Worm (Caenorhabditis elegans) whole organism, L4/young adult: ENCODE data around the gene nprl-2.
A peak's percentile ranks its signal among the peaks of the same experiment; 100 is the strongest.
"Not testable (repeated sequence)": the region's sequence is repeated elsewhere in the genome, so short reads cannot be mapped to it uniquely, and the experiment has no call there.

Source experiments
- W03F9.2 ChIP-seq: fragments of 150-350 bp; optimal IDR thresholded peaks from 2 replicates; lab custom pipeline; 2014; ENCODE audit warnings: missing biosample characterization, missing genetic modification characterization
- dao-5 ChIP-seq: sonication (generic microtip); optimal IDR thresholded peaks from 2 replicates; lab custom pipeline; 2016; ENCODE audit warnings: missing genotype, missing genetic modification characterization, moderate library complexity, missing compliant biosample characterization
- him-1 ChIP-seq: sonication (generic microtip); optimal IDR thresholded peaks from 2 replicates; lab custom pipeline; 2016; ENCODE audit warnings: missing genotype, missing genetic modification reagents, missing genetic modification characterization, missing compliant biosample characterization

nprl-2 gene

ce11 chrIV:7542485-7543001, 14.1 kb upstream of the nprl-2 start, which contains the start of gene R05G6.10:
TSS of gene R05G6.10 (minus strand) at chrIV:7542535.
- TF ChIP-seq dao-5 (tag; lab: Kevin White, UChicago), result no peak
- TF ChIP-seq him-1 (tag; lab: Kevin White, UChicago), result no peak
- TF ChIP-seq W03F9.2, result no peak

ce11 chrIV:7543662-7544061, 13.0 kb upstream of the nprl-2 start:
- TF ChIP-seq dao-5 (tag; lab: Kevin White, UChicago) (no peak), W03F9.2 (no peak), him-1 (tag; lab: Kevin White, UChicago) (no peak)

ce11 chrIV:7547843-7548578, 8.6 kb upstream of the nprl-2 start, which contains the start of the genes cdd-2 and oef-1:
TSS of gene cdd-2 (minus strand) at chrIV:7547893.
TSS of gene oef-1 (plus strand) at chrIV:7548417.
- TF ChIP-seq dao-5 (tag; lab: Kevin White, UChicago) (no peak), W03F9.2 (no peak), him-1 (tag; lab: Kevin White, UChicago) (no peak)

ce11 chrIV:7549844-7550243, 6.8 kb upstream of the nprl-2 start:
- TF ChIP-seq dao-5 (tag; lab: Kevin White, UChicago) (no peak), him-1 (tag; lab: Kevin White, UChicago) (no peak), W03F9.2 (peak; percentile 9)

ce11 chrIV:7550445-7550844, 6.2 kb upstream of the nprl-2 start, which contains the start of gene pam-1:
TSS of gene pam-1 (minus strand) at chrIV:7550812.
- TF ChIP-seq dao-5 (tag; lab: Kevin White, UChicago), result no peak
- TF ChIP-seq W03F9.2, result no peak

- TF ChIP-seq W03F9.2, result no peak
- TF ChIP-seq him-1 (tag; lab: Kevin White, UChicago), result no peak
- TF ChIP-seq dao-5 (tag; lab: Kevin White, UChicago), result no peak
Observed at ce11 chrIV:7551254-7551653, 5.4 kb upstream of the nprl-2 start.

- TF ChIP-seq him-1 (tag; lab: Kevin White, UChicago) (no peak), dao-5 (tag; lab: Kevin White, UChicago) (no peak), W03F9.2 (no peak)
Observed at ce11 chrIV:7552100-7552499, 4.5 kb upstream of the nprl-2 start.

- TF ChIP-seq W03F9.2, result peak; percentile 52
- TF ChIP-seq him-1 (tag; lab: Kevin White, UChicago), result no peak
Observed at ce11 chrIV:7552958-7553553, 3.6 kb upstream of the nprl-2 start, which contains the start of gene dif-1. TSS of gene dif-1 (minus strand) at chrIV:7553008.

ce11 chrIV:7554351-7554750, 2.3 kb upstream of the nprl-2 start, which contains the start of gene F49E8.6:
TSS of gene F49E8.6 (minus strand) at chrIV:7554667.
- no peak for TF ChIP-seq dao-5 (tag; lab: Kevin White, UChicago)

- no peak for TF ChIP-seq W03F9.2
- TF ChIP-seq dao-5 (tag; lab: Kevin White, UChicago), result no peak
- no peak for TF ChIP-seq him-1 (tag; lab: Kevin White, UChicago)
Observed at ce11 chrIV:7558653-7559052, 2.0 kb downstream of the nprl-2 start.

- TF ChIP-seq dao-5 (tag; lab: Kevin White, UChicago) (no peak), him-1 (tag; lab: Kevin White, UChicago) (no peak), W03F9.2 (no peak)
Observed at ce11 chrIV:7559237-7559636, 2.6 kb downstream of the nprl-2 start.

ce11 chrIV:7561614-7562142, 5.1 kb downstream of the nprl-2 start, which contains the start of gene ima-3:
TSS of gene ima-3 (minus strand) at chrIV:7561664.
- no peak for TF ChIP-seq dao-5 (tag; lab: Kevin White, UChicago)
- no peak for TF ChIP-seq him-1 (tag; lab: Kevin White, UChicago)
- peak; percentile 27 for TF ChIP-seq W03F9.2

- TF ChIP-seq dao-5 (tag; lab: Kevin White, UChicago); him-1 (tag; lab: Kevin White, UChicago); W03F9.2: not testable (repeated sequence)
Observed at ce11 chrIV:7563850-7564249, 7.2 kb downstream of the nprl-2 start, which contains the start of gene F32E10.9. TSS of gene F32E10.9 (minus strand) at chrIV:7563950.

- TF ChIP-seq dao-5 (tag; lab: Kevin White, UChicago), result no peak
- no peak for TF ChIP-seq him-1 (tag; lab: Kevin White, UChicago)
- TF ChIP-seq W03F9.2, result no peak
Observed at ce11 chrIV:7567557-7568010, 11.0 kb downstream of the nprl-2 start, which contains the start of gene F32E10.8. TSS of gene F32E10.8 (plus strand) at chrIV:7567607.
